Fruit fly (Drosophila melanogaster): ENCODE measurements around the gene CG15879.

The CG15879 gene

dm6 chr3L:2164031-2164537 lies 4.8 kb downstream of the CG15879 start (continued):
- TF ChIP-seq vri (GFP tag; optimal IDR thresholded peaks at IDR 0.05), result peak; percentile 87
- no peak for TF ChIP-seq dac (GFP tag; optimal IDR thresholded peaks at IDR 0.05)
- TF ChIP-seq CG6792 (GFP tag; optimal IDR thresholded peaks at IDR 0.05), result peak; percentile 89
- peak; percentile 95 for TF ChIP-seq CG10669 (GFP tag; optimal IDR thresholded peaks at IDR 0.05)
- TF ChIP-seq Sox14 (GFP tag; optimal IDR thresholded peaks at IDR 0.05), result peak; percentile 86
- TF ChIP-seq achi (GFP tag; optimal IDR thresholded peaks at IDR 0.05), result peak; percentile 85
- TF ChIP-seq CG3032 (tag; optimal IDR thresholded peaks at IDR 0.05), result peak; percentile 89
- peak; percentile 25 for TF ChIP-seq Lpt (GFP tag; optimal IDR thresholded peaks at IDR 0.05)
- TF ChIP-seq CG11902 (GFP tag; optimal IDR thresholded peaks at IDR 0.05), result peak; percentile 90
- peak; percentile 68 for TF ChIP-seq CG15336 (GFP tag; IDR thresholded peaks at IDR 0.05)
- peak; percentile 89 for TF ChIP-seq OdsH (GFP tag; optimal IDR thresholded peaks at IDR 0.05)
- TF ChIP-seq Hr4 (GFP tag; optimal IDR thresholded peaks at IDR 0.05), result peak; percentile 31
- peak; percentile 88 for TF ChIP-seq acj6 (GFP tag; optimal IDR thresholded peaks at IDR 0.05)
- peak; percentile 83 for TF ChIP-seq CG10631 (GFP tag; optimal IDR thresholded peaks at IDR 0.05)
- TF ChIP-seq CG6854 (GFP tag; optimal IDR thresholded peaks at IDR 0.05), result peak; percentile 86
- peak; percentile 91 for TF ChIP-seq CG8632 (GFP tag; optimal IDR thresholded peaks at IDR 0.05)

- TF ChIP-seq Hr39 (GFP tag; optimal IDR thresholded peaks at IDR 0.05) (no peak), eg (GFP tag; IDR thresholded peaks at IDR 0.05) (peak; percentile 7; the same call in 1 of the 3 replicates)
Observed at dm6 chr3L:2163608-2164007, 5.3 kb downstream of the CG15879 start, which contains the start of gene CG15822. Gene CG15822 (minus strand): TSS chr3L:2163863.

- TF ChIP-seq Ets96B (tag; optimal IDR thresholded peaks at IDR 0.05), result peak; percentile 14
- no peak for TF ChIP-seq Sox14 (GFP tag; optimal IDR thresholded peaks at IDR 0.05)
- peak; percentile 69; the same call in 2 of the 3 replicates for TF ChIP-seq CG6163 (GFP tag; IDR thresholded peaks at IDR 0.05)
- no peak for TF ChIP-seq CG6854 (GFP tag; optimal IDR thresholded peaks at IDR 0.05)
- no peak for TF ChIP-seq spab (GFP tag; optimal IDR thresholded peaks at IDR 0.05)
- TF ChIP-seq net (GFP tag; optimal IDR thresholded peaks at IDR 0.05), result no peak
- TF ChIP-seq Gug (GFP tag; IDR thresholded peaks at IDR 0.05), result peak; percentile 64
- TF ChIP-seq esn (GFP tag; optimal IDR thresholded peaks at IDR 0.05), result no peak
- no peak for TF ChIP-seq fkh (GFP tag; optimal IDR thresholded peaks at IDR 0.05)
- no peak for TF ChIP-seq dac (GFP tag; optimal IDR thresholded peaks at IDR 0.05)
- peak; percentile 60; the same call in 2 of the 3 replicates for TF ChIP-seq eg (GFP tag; IDR thresholded peaks at IDR 0.05)
- TF ChIP-seq Lpt (GFP tag; optimal IDR thresholded peaks at IDR 0.05), result no peak
- no peak for TF ChIP-seq CG9139 (GFP tag; optimal IDR thresholded peaks at IDR 0.05)
- no peak for TF ChIP-seq CG1621 (tag; optimal IDR thresholded peaks at IDR 0.05)
- TF ChIP-seq CG11762 (GFP tag; optimal IDR thresholded peaks at IDR 0.05; ENCODE audit: insufficient read depth), result no peak
- peak; percentile 5 for TF ChIP-seq CG16779 (tag; optimal IDR thresholded peaks at IDR 0.05)
- TF ChIP-seq CG10631 (GFP tag; optimal IDR thresholded peaks at IDR 0.05), result peak; percentile 35
- TF ChIP-seq CG32006 (GFP tag; optimal IDR thresholded peaks at IDR 0.05), result peak; percentile 67
- TF ChIP-seq svp (GFP tag), result no peak
- no peak for TF ChIP-seq Blimp-1 (GFP tag; optimal IDR thresholded peaks at IDR 0.05)
- TF ChIP-seq Hr38 (GFP tag; optimal IDR thresholded peaks at IDR 0.05), result no peak
- TF ChIP-seq Hr39 (GFP tag; optimal IDR thresholded peaks at IDR 0.05), result no peak
- TF ChIP-seq CG6276 (GFP tag; optimal IDR thresholded peaks at IDR 0.05), result peak; percentile 52
- TF ChIP-seq fd59A (GFP tag; optimal IDR thresholded peaks at IDR 0.05), result no peak
- TF ChIP-seq CG8119 (GFP tag; IDR thresholded peaks at IDR 0.05), result peak; percentile 73
- TF ChIP-seq acj6 (GFP tag; optimal IDR thresholded peaks at IDR 0.05), result no peak
- peak in 1 of 2 experiments; percentile 34 for TF ChIP-seq ss (GFP tag; optimal IDR thresholded peaks at IDR 0.05)
- peak; percentile 23 for TF ChIP-seq CG3919 (GFP tag; optimal IDR thresholded peaks at IDR 0.05)
- no peak for TF ChIP-seq CG10669 (GFP tag; optimal IDR thresholded peaks at IDR 0.05)
- TF ChIP-seq CG4318 (GFP tag; optimal IDR thresholded peaks at IDR 0.05), result peak; percentile 46
- no peak for TF ChIP-seq Met (GFP tag; optimal IDR thresholded peaks at IDR 0.05)
- peak; percentile 60 for TF ChIP-seq Eip78C (GFP tag)
- TF ChIP-seq fd85E (GFP tag; optimal IDR thresholded peaks at IDR 0.05), result no peak
- no peak for TF ChIP-seq CG7368 (GFP tag; optimal IDR thresholded peaks at IDR 0.05)
- TF ChIP-seq CG8319 (GFP tag; optimal IDR thresholded peaks at IDR 0.05), result no peak
- TF ChIP-seq CG6792 (GFP tag; optimal IDR thresholded peaks at IDR 0.05), result no peak
- no peak for TF ChIP-seq CG31627 (GFP tag; optimal IDR thresholded peaks at IDR 0.05)
- no peak for TF ChIP-seq Sox102F (GFP tag; optimal IDR thresholded peaks at IDR 0.05)
- no peak for TF ChIP-seq lz (GFP tag; optimal IDR thresholded peaks at IDR 0.05)
Observed at dm6 chr3L:2162623-2163022, 6.3 kb downstream of the CG15879 start.
